Worm (Caenorhabditis elegans) whole organism, young adult: ENCODE measurements around the gene R02F2.9.

ENCODE experiments used
- B0019.2 ChIP-seq: fragments of 200-800 bp; sonication (Bioruptor generic); conservative IDR thresholded peaks from 2 replicates; pipeline ENCODE4 v1.3.6; 2022; ENCODE audit warnings: missing genetic modification reagents, missing genetic modification characterization, missing compliant biosample characterization
- B0336.3 ChIP-seq: fragments of 200-800 bp; sonication (Bioruptor generic); IDR thresholded peaks from 2 replicates; pipeline ENCODE4 v1.3.6; 2022; ENCODE audit warnings: missing genetic modification characterization, missing compliant biosample characterization
- C17E4.6 ChIP-seq: fragments of 200-800 bp; sonication (Bioruptor generic); IDR thresholded peaks from 2 replicates; pipeline ENCODE4 v1.3.6; 2022; ENCODE audit warnings: missing genetic modification reagents, missing genetic modification characterization, missing compliant biosample characterization
- F22D6.2 ChIP-seq: sonication (generic microtip); optimal IDR thresholded peaks from 2 replicates; lab custom pipeline; 2016; ENCODE audit warnings: mild to moderate bottlenecking, missing genetic modification characterization, missing compliant biosample characterization
- F23B12.7 ChIP-seq: sonication (generic microtip); optimal IDR thresholded peaks from 2 replicates; lab custom pipeline; 2017; ENCODE audit warnings: missing genetic modification characterization, mild to moderate bottlenecking, missing compliant biosample characterization, antibody characterized with exemption, moderate library complexity; ENCODE audit not compliant: insufficient read depth
- F37B4.10 ChIP-seq: fragments of 200-800 bp; sonication (Bioruptor generic); IDR thresholded peaks from 2 replicates; pipeline ENCODE4 v1.3.6; 2022; ENCODE audit warnings: missing genetic modification characterization, missing compliant biosample characterization
- F52B5.7 ChIP-seq: sonication (generic microtip); optimal IDR thresholded peaks from 2 replicates; lab custom pipeline; 2016; ENCODE audit warnings: mild to moderate bottlenecking, missing genetic modification characterization, missing compliant biosample characterization
- K11D2.4 ChIP-seq: fragments of 200-800 bp; sonication (Bioruptor generic); IDR thresholded peaks from 2 replicates; pipeline ENCODE4 v1.3.6; 2022; ENCODE audit warnings: missing genetic modification reagents, missing genetic modification characterization, missing compliant biosample characterization
- K12H6.12 ChIP-seq: fragments of 200-800 bp; sonication (Bioruptor generic); optimal IDR thresholded peaks from 2 replicates; lab custom pipeline; 2018; ENCODE audit warnings: mild to moderate bottlenecking, missing genetic modification characterization, missing compliant biosample characterization
- Y79H2A.3 ChIP-seq: fragments of 200-800 bp; sonication (Bioruptor generic); conservative IDR thresholded peaks from 2 replicates; pipeline ENCODE4 v1.3.6; 2022; ENCODE audit warnings: missing genetic modification reagents, missing genetic modification characterization, missing compliant biosample characterization
- ceh-58 ChIP-seq: fragments of 200-800 bp; sonication (Bioruptor generic); IDR thresholded peaks from 2 replicates; pipeline ENCODE4 v1.3.6; 2022; ENCODE audit warnings: missing genetic modification characterization, missing compliant biosample characterization
- die-1 ChIP-seq: sonication (generic microtip); optimal IDR thresholded peaks from 2 replicates; lab custom pipeline; 2016; ENCODE audit warnings: missing genotype, mild to moderate bottlenecking, missing genetic modification characterization, missing compliant biosample characterization
- dox-1 ChIP-seq: fragments of 200-800 bp; sonication (Bioruptor generic); IDR thresholded peaks from 2 replicates; pipeline ENCODE4 v1.3.6; 2022; ENCODE audit warnings: missing genetic modification reagents, missing genetic modification characterization, missing compliant biosample characterization
- dpl-1 ChIP-seq: fragments of 150-350 bp; optimal IDR thresholded peaks from 2 replicates; lab custom pipeline; 2014; ENCODE audit warnings: missing biosample characterization, missing genetic modification reagents, missing genetic modification characterization
- egrh-3 ChIP-seq: fragments of 200-800 bp; sonication (Bioruptor generic); IDR thresholded peaks from 2 replicates; pipeline ENCODE4 v1.3.6; 2022; ENCODE audit warnings: missing genetic modification reagents, missing genetic modification characterization, missing compliant biosample characterization
- hlh-12 ChIP-seq: sonication (generic microtip); optimal IDR thresholded peaks from 2 replicates; lab custom pipeline; 2016; ENCODE audit warnings: missing genetic modification characterization, missing compliant biosample characterization
- hlh-26 ChIP-seq: fragments of 200-800 bp; sonication (Bioruptor generic); conservative IDR thresholded peaks from 2 replicates; pipeline ENCODE4 v1.3.6; 2022; ENCODE audit warnings: missing genetic modification reagents, missing genetic modification characterization, missing compliant biosample characterization
- lin-35 ChIP-seq, 3 experiments: fragments of 150-350 bp in 2 of 3; sonication (generic microtip) in 1 of 3; optimal IDR thresholded peaks; 2 replicates each; lab custom pipeline; 2014 to 2018; ENCODE audit warnings: missing biosample characterization in 3 of 3, missing genetic modification characterization in 3 of 3, missing genetic modification reagents in 3 of 3
- madf-10 ChIP-seq: sonication (generic microtip); optimal IDR thresholded peaks from 2 replicates; lab custom pipeline; 2016; ENCODE audit warnings: mild to moderate bottlenecking, missing genetic modification characterization, missing compliant biosample characterization
- madf-8 ChIP-seq: fragments of 200-800 bp; sonication (Bioruptor generic); conservative IDR thresholded peaks from 2 replicates; pipeline ENCODE4 v1.3.6; 2022; ENCODE audit warnings: missing genetic modification reagents, missing genetic modification characterization, missing compliant biosample characterization
- mcd-1 ChIP-seq: fragments of 200-800 bp; sonication (Bioruptor generic); IDR thresholded peaks from 2 replicates; pipeline ENCODE4 v1.3.6; 2022; ENCODE audit warnings: missing genetic modification reagents, missing genetic modification characterization, missing compliant biosample characterization
- mel-28 ChIP-seq: sonication (generic microtip); optimal IDR thresholded peaks from 2 replicates; lab custom pipeline; 2016; ENCODE audit warnings: borderline replicate concordance, mild to moderate bottlenecking, missing genetic modification characterization, missing compliant biosample characterization
- nfyb-1 ChIP-seq: fragments of 200-800 bp; sonication (Bioruptor generic); IDR thresholded peaks from 2 replicates; pipeline ENCODE4 v1.3.6; 2022; ENCODE audit warnings: missing genetic modification reagents, missing genetic modification characterization, missing compliant biosample characterization
- pha-4 ChIP-seq: fragments of 150-350 bp; sonication (generic microtip); optimal IDR thresholded peaks from 2 replicates; lab custom pipeline; 2014; ENCODE audit warnings: missing biosample characterization, missing genetic modification reagents, missing genetic modification characterization
- repo-1 ChIP-seq: sonication (generic microtip); optimal IDR thresholded peaks from 2 replicates; lab custom pipeline; 2017; ENCODE audit warnings: mild to moderate bottlenecking, missing genetic modification characterization, missing compliant biosample characterization
- snpc-4 ChIP-seq, 5 experiments: fragments of 150-350 bp in 1 of 5; sonication (generic microtip) in 4 of 5; optimal IDR thresholded peaks; 2 replicates each; lab custom pipeline; 2014 to 2018; ENCODE audit warnings: missing genetic modification characterization in 5 of 5, missing biosample characterization in 3 of 5, antibody characterized with exemption in 2 of 5, mild to moderate bottlenecking in 2 of 5, missing compliant biosample characterization in 2 of 5, missing genotype in 2 of 5, moderate library complexity in 2 of 5, missing genetic modification reagents in 1 of 5
- sptf-2 ChIP-seq: fragments of 200-800 bp; sonication (Bioruptor generic); optimal IDR thresholded peaks from 2 replicates; lab custom pipeline; 2018; ENCODE audit warnings: mild to moderate bottlenecking, missing genetic modification characterization, missing compliant biosample characterization
- tbp1 ChIP-seq: fragments of 200-800 bp; sonication (Bioruptor generic); optimal IDR thresholded peaks from 2 replicates; lab custom pipeline; 2018; ENCODE audit warnings: mild to moderate bottlenecking, missing genetic modification characterization, missing compliant biosample characterization
- unc-62 ChIP-seq: fragments of 150-350 bp; optimal IDR thresholded peaks from 2 replicates; lab custom pipeline; 2014; ENCODE audit warnings: missing biosample characterization, missing genetic modification reagents, missing genetic modification characterization
- zim-3 ChIP-seq: sonication (generic microtip); optimal IDR thresholded peaks from 2 replicates; lab custom pipeline; 2017; ENCODE audit warnings: mild to moderate bottlenecking, missing genetic modification characterization, moderate library complexity, missing compliant biosample characterization
- ztf-18 ChIP-seq: sonication (generic microtip); optimal IDR thresholded peaks from 2 replicates; lab custom pipeline; 2016; ENCODE audit warnings: missing genotype, mild to moderate bottlenecking, missing genetic modification characterization, missing compliant biosample characterization
- ztf-28 ChIP-seq: fragments of 200-800 bp; sonication (Bioruptor generic); IDR thresholded peaks from 2 replicates; pipeline ENCODE4 v1.3.6; 2022; ENCODE audit warnings: missing genetic modification reagents, missing genetic modification characterization, missing compliant biosample characterization
- ztf-6 ChIP-seq: fragments of 200-800 bp; sonication (Bioruptor generic); IDR thresholded peaks from 2 replicates; pipeline ENCODE4 v1.3.6; 2022; ENCODE audit warnings: missing genetic modification reagents, missing genetic modification characterization, missing compliant biosample characterization

R02F2.9 gene

ce11 chrIII:5453290-5453689 lies 45.7 kb upstream of the R02F2.9 start, which contains the start of gene F48E8.4:
F48E8.4 (plus strand) TSS chrIII:5453590.
- TF ChIP-seq mel-28 (tag; lab: Kevin White, UChicago) (no peak), dpl-1 (GFP tag; lab: Kevin White, UChicago) (no peak), mcd-1 (0 out of 2 replicates have a peak, but pooled peaks have one; percentile 16), K12H6.12 (no peak), repo-1 (tag; lab: Kevin White, UChicago) (peak; percentile 19), madf-8 (GFP tag; lab: Robert Waterston, UW) (no peak), B0336.3 (GFP tag; lab: Robert Waterston, UW) (0 out of 2 replicates have a peak, but pooled peaks have one; percentile 18), die-1 (tag; lab: Kevin White, UChicago) (no peak), snpc-4 (GFP tag; optimal IDR thresholded peaks at IDR 0.05; lab: Kevin White, UChicago) (no peak), snpc-4 (tag; optimal IDR thresholded peaks at IDR 0.05; lab: Kevin White, UChicago) (no peak), F22D6.2 (tag; lab: Kevin White, UChicago) (no peak)

- TF ChIP-seq F52B5.7, result no peak
- TF ChIP-seq madf-10 (tag; lab: Kevin White, UChicago), result no peak
- no peak for TF ChIP-seq sptf-2
- TF ChIP-seq F23B12.7 (tag; lab: Kevin White, UChicago), result no peak
- no peak for TF ChIP-seq zim-3 (tag; lab: Kevin White, UChicago)
- TF ChIP-seq ztf-28 (GFP tag; lab: Robert Waterston, UW), result no peak
- no peak for TF ChIP-seq lin-35 (GFP tag; optimal IDR thresholded peaks at IDR 0.05; lab: Kevin White, UChicago)
- no peak for TF ChIP-seq unc-62 (GFP tag; lab: Kevin White, UChicago)
- TF ChIP-seq pha-4, result no peak
- no peak for TF ChIP-seq ztf-18 (tag; lab: Kevin White, UChicago)
- no peak for TF ChIP-seq tbp1 (GFP tag; lab: Kevin White, UChicago)
- no peak for TF ChIP-seq dox-1 (GFP tag; lab: Robert Waterston, UW)
- TF ChIP-seq Y79H2A.3 (GFP tag; lab: Robert Waterston, UW), result no peak
- no peak for TF ChIP-seq hlh-12 (tag; lab: Kevin White, UChicago)
- TF ChIP-seq F37B4.10, result no peak
- TF ChIP-seq ztf-6 (GFP tag; lab: Robert Waterston, UW), result no peak
- no peak for TF ChIP-seq K11D2.4
- TF ChIP-seq ceh-58, result no peak
Observed at ce11 chrIII:5461079-5461478, 37.9 kb upstream of the R02F2.9 start, which contains the start of gene F48E8.3. F48E8.3 (plus strand) TSS chrIII:5461379.

ce11 chrIII:5464077-5464476 lies 34.9 kb upstream of the R02F2.9 start, which contains the start of gene F48E8.2:
F48E8.2 (plus strand) TSS chrIII:5464377.
- no peak for TF ChIP-seq C17E4.6 (GFP tag; lab: Robert Waterston, UW)
- TF ChIP-seq, all 124 proteins: peak for 0

ce11 chrIII:5464850-5465249 lies 34.1 kb upstream of the R02F2.9 start:
- no peak for TF ChIP-seq hlh-26 (GFP tag; lab: Robert Waterston, UW)
- TF ChIP-seq F37B4.10, result no peak
- TF ChIP-seq, all 124 proteins: peak for 0

ce11 chrIII:5469090-5469489 lies 29.9 kb upstream of the R02F2.9 start:
- peak; percentile 72; the same call in 1 of the 2 replicates for TF ChIP-seq nfyb-1 (GFP tag; lab: Robert Waterston, UW)
- TF ChIP-seq egrh-3 (GFP tag; lab: Robert Waterston, UW), result no peak
- no peak for TF ChIP-seq sptf-2
- no peak for TF ChIP-seq B0019.2
- TF ChIP-seq, all 124 proteins: peak for 1
